Worm (Caenorhabditis elegans): Measurements from ENCODE around the gene Y43F8C.15.

DNA sequence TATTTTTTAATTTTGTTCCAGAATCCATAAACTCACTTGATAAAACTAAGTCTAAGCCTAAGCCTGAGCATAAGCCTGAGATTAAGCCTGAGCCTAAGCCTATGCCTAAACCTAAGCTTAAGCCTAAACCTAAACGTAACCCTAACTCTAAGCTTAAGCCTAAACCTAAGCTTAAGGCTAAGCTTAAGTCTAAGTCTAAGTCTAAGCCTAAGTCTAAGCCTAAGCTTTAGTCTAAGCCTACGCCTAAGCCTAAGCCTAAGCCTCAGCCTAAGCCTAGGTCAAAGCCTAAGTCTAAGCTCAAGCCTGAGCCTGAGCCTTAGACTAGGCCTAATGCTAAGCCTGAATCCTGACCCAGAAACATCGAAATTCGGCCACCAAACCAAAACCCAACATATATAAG, 45.8 kb downstream of the Y43F8C.15 start:
- TF ChIP-seq skn-1 (tag; optimal IDR thresholded peaks at IDR 0.05), result no peak
- TF ChIP-seq sma-3 (GFP tag; optimal IDR thresholded peaks at IDR 0.05), result no peak
- TF ChIP-seq ama-1 (optimal IDR thresholded peaks at IDR 0.05), result no peak
- TF ChIP-seq unc-39 (tag; optimal IDR thresholded peaks at IDR 0.05), result no peak

Measured in whole organism, L2 larva.